Fruit fly (Drosophila melanogaster): Measurements from ENCODE around the gene crc.

DNA sequence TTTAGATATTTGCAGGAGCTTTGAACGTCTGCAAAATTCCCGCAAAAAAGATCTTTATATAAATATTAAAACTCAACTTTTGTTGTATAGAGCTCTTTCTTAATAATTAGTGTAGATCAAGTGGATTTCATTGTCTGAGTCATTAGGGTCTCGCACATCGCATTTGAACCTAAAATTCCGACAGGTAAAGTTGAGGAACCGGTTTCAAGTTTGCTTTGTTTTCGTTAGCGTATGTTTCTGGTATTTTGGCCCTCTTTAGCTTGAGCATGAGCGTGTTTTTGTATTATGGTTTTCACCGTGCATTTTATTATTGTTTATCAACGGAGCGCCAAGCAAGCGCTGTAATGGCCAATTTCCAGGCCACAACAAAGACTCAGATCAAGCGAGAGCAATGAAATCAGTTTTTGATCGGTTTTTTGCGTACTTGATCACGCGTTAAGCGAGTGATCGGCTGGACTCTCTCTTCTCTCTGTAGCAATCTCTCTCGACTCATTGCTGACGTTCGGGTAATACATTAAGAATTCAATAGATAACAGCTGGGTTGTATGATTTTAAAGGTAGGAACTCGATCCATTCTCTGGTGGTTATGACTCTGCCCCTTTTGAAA, 2.3 kb downstream of the crc start:
- TF ChIP-seq psq (optimal IDR thresholded peaks at IDR 0.05) (no peak), EcR (GFP tag; optimal IDR thresholded peaks at IDR 0.05) (no peak), pan (optimal IDR thresholded peaks at IDR 0.05) (no peak), Dll (optimal IDR thresholded peaks at IDR 0.05) (no peak)
